Worm (Caenorhabditis elegans): ENCODE measurements around the gene clec-141.

The clec-141 gene

ce11 chrII:5426054-5426453, 18.6 kb upstream of the clec-141 start (continued):
- TF ChIP-seq lin-29 (GFP tag; IDR thresholded peaks at IDR 0.05) (no peak), nhr-28 (tag; optimal IDR thresholded peaks at IDR 0.05) (peak; percentile 76), php-3 (GFP tag; IDR thresholded peaks at IDR 0.05) (no peak), aha-1 (tag) (no peak), lin-15B (tag; optimal IDR thresholded peaks at IDR 0.05) (no peak), mxl-3 (GFP tag; optimal IDR thresholded peaks at IDR 0.05) (peak; percentile 58), ztf-11 (tag; optimal IDR thresholded peaks at IDR 0.05) (no peak), skn-1 (tag; optimal IDR thresholded peaks at IDR 0.05) (no peak), hlh-30 (tag; optimal IDR thresholded peaks at IDR 0.05; ENCODE audit: insufficient read depth) (peak; percentile 97), ceh-20 (GFP tag; IDR thresholded peaks at IDR 0.05) (no peak), mdl-1 (tag; optimal IDR thresholded peaks at IDR 0.05) (peak in 1 of 2 experiments; percentile 78), mep-1 (tag; optimal IDR thresholded peaks at IDR 0.05) (peak; percentile 78), unc-130 (GFP tag; optimal IDR thresholded peaks at IDR 0.05) (no peak), unc-62 (GFP tag; optimal IDR thresholded peaks at IDR 0.05 in 1 of 2) (peak in 1 of 2 experiments; percentile 51), unc-62 (tag; optimal IDR thresholded peaks at IDR 0.05) (no peak), pqm-1 (tag; optimal IDR thresholded peaks at IDR 0.05) (peak; percentile 58), ces-1 (GFP tag; optimal IDR thresholded peaks at IDR 0.05) (no peak), ceh-32 (tag; optimal IDR thresholded peaks at IDR 0.05; ENCODE audit: poor library complexity) (no peak), nhr-102 (tag; optimal IDR thresholded peaks at IDR 0.05) (no peak), F10B5.3 (tag; optimal IDR thresholded peaks at IDR 0.05) (no peak), pha-4 (GFP tag; IDR thresholded peaks at IDR 0.05) (peak; percentile 55), pha-4 (tag; optimal IDR thresholded peaks at IDR 0.05) (peak; percentile 76), dve-1 (tag; optimal IDR thresholded peaks at IDR 0.05; ENCODE audit: insufficient read depth) (peak; percentile 51), mdt-29 (GFP tag; IDR thresholded peaks at IDR 0.05) (no peak), nhr-237 (tag; optimal IDR thresholded peaks at IDR 0.05) (no peak), lsy-2 (tag; optimal IDR thresholded peaks at IDR 0.05) (peak in 1 of 2 experiments; percentile 69), T20F7.1 (GFP tag; optimal IDR thresholded peaks at IDR 0.05) (no peak), sdz-12 (GFP tag; optimal IDR thresholded peaks at IDR 0.05) (no peak), spr-3 (GFP tag; optimal IDR thresholded peaks at IDR 0.05) (no peak), nhr-25 (tag; optimal IDR thresholded peaks at IDR 0.05; ENCODE audit: borderline replicate concordance, insufficient read depth) (peak; percentile 60), daf-19 (GFP tag; conservative IDR thresholded peaks at IDR 0.05) (no peak), daf-16 (GFP tag; optimal IDR thresholded peaks at IDR 0.05) (no peak), daf-16 (tag; optimal IDR thresholded peaks at IDR 0.05) (peak; percentile 63), spr-1 (tag; optimal IDR thresholded peaks at IDR 0.05) (no peak)

ce11 chrII:5425633-5426032, 18.2 kb upstream of the clec-141 start, which contains the start of gene F07F6.8:
Gene F07F6.8 (minus strand): TSS chrII:5425733.
- TF ChIP-seq dmd-9 (GFP tag; IDR thresholded peaks at IDR 0.05) (no peak), F49E8.2 (tag; optimal IDR thresholded peaks at IDR 0.05; ENCODE audit: borderline replicate concordance) (no peak), aha-1 (tag) (peak; percentile 31), pqm-1 (tag; optimal IDR thresholded peaks at IDR 0.05) (no peak)

- TF ChIP-seq nhr-41 (GFP tag; IDR thresholded peaks at IDR 0.05) = no peak
- TF ChIP-seq zfp-3 (GFP tag; conservative IDR thresholded peaks at IDR 0.05) = no peak
- no peak for TF ChIP-seq daf-12 (tag; optimal IDR thresholded peaks at IDR 0.05)
- no peak for TF ChIP-seq snpc-1.2 (GFP tag; IDR thresholded peaks at IDR 0.05)
- peak; percentile 13 for TF ChIP-seq nhr-25 (tag; optimal IDR thresholded peaks at IDR 0.05; ENCODE audit: borderline replicate concordance, insufficient read depth)
- peak in 1 of 2 experiments; percentile 50 for TF ChIP-seq lsy-2 (tag; optimal IDR thresholded peaks at IDR 0.05)
- no peak for TF ChIP-seq lin-15B (tag; optimal IDR thresholded peaks at IDR 0.05)
- TF ChIP-seq unc-62 (GFP tag; optimal IDR thresholded peaks at IDR 0.05 in 1 of 2) = peak in 1 of 2 experiments; percentile 18
- TF ChIP-seq unc-62 (tag; optimal IDR thresholded peaks at IDR 0.05) = no peak
- no peak for TF ChIP-seq F49E8.2 (tag; optimal IDR thresholded peaks at IDR 0.05; ENCODE audit: borderline replicate concordance)
- peak; percentile 27; the same call in 1 of the 2 replicates for TF ChIP-seq lin-38 (GFP tag; IDR thresholded peaks at IDR 0.05)
- TF ChIP-seq Y5F2A.4 (GFP tag; optimal IDR thresholded peaks at IDR 0.05) = no peak
- no peak for TF ChIP-seq egl-27 (tag; optimal IDR thresholded peaks at IDR 0.05)
- no peak for TF ChIP-seq vab-7 (GFP tag; IDR thresholded peaks at IDR 0.05)
- TF ChIP-seq mep-1 (tag; optimal IDR thresholded peaks at IDR 0.05) = no peak
- no peak for TF ChIP-seq jun-1 (tag; optimal IDR thresholded peaks at IDR 0.05)
- no peak for TF ChIP-seq nhr-10 (tag; optimal IDR thresholded peaks at IDR 0.05)
- no peak for TF ChIP-seq nhr-6 (tag; optimal IDR thresholded peaks at IDR 0.05)
- TF ChIP-seq hlh-30 (tag; optimal IDR thresholded peaks at IDR 0.05; ENCODE audit: insufficient read depth) = no peak
- TF ChIP-seq Y105C5A.15 (GFP tag; IDR thresholded peaks at IDR 0.05) = no peak
- TF ChIP-seq F44E2.7 (GFP tag; IDR thresholded peaks at IDR 0.05) = no peak
- peak; percentile 14 for TF ChIP-seq dve-1 (tag; optimal IDR thresholded peaks at IDR 0.05; ENCODE audit: insufficient read depth)
Observed at ce11 chrII:5423832-5424231, 16.4 kb upstream of the clec-141 start, which contains the start of gene F07F6.7. Gene F07F6.7 (minus strand): TSS chrII:5423858.
